Fruit fly (Drosophila melanogaster): ENCODE results near the gene CG31710.

DNA sequence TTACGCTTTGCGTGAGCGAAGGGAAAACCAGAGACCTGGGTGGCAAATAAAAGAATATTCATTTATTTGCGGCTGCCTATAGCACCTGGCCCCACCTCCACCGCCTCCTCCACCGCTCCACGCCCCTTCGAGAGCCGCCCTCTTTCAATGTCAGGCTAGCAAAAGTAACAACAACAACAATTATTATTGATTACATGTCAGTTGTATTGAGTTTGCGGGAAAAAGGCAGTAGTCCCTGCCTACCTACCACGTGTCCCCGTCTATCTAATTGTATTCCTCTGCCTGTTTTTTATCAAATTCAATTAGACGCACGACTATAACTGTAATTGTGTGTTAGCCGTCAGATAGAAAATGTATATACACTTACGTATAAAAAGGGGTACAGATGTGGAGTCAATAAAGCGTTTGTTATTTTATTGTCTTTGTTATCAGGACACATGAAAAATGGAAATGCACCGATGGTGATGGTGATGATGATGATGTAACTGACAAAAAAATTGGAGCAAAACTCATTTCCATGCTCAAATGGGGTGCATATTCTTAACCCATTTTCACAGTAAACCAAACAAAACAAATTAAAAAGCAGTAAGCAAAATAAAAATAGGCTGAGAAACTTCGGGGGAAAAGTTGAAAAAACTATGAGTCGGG is 15.1 kb downstream of the CG31710 start:
- no peak for TF ChIP-seq CG1620 (GFP tag; optimal IDR thresholded peaks at IDR 0.05)
- TF ChIP-seq cnc (optimal IDR thresholded peaks at IDR 0.05) = no peak
- TF ChIP-seq Mnt (GFP tag; optimal IDR thresholded peaks at IDR 0.05) = no peak
- no peak for TF ChIP-seq Hr96 (GFP tag; optimal IDR thresholded peaks at IDR 0.05)
- TF ChIP-seq CG12768 (GFP tag; optimal IDR thresholded peaks at IDR 0.05) = no peak
- TF ChIP-seq CG7045 (GFP tag; optimal IDR thresholded peaks at IDR 0.05) = no peak
- TF ChIP-seq Crg-1 (GFP tag; optimal IDR thresholded peaks at IDR 0.05) = no peak
- TF ChIP-seq CG14711 (tag; optimal IDR thresholded peaks at IDR 0.05) = no peak
- TF ChIP-seq kay (GFP tag; ENCODE audit: borderline replicate concordance) = peak; percentile 89

All from whole organism, adult.